Worm (Caenorhabditis elegans) whole organism, young adult: ENCODE results near the gene C18D11.3.

ENCODE experiments used
- B0261.1 ChIP-seq: sonication (generic microtip); optimal IDR thresholded peaks from 2 replicates; lab custom pipeline; 2016; ENCODE audit warnings: mild to moderate bottlenecking, missing genetic modification characterization, moderate library complexity, missing compliant biosample characterization
- ceh-100 ChIP-seq: fragments of 200-800 bp; sonication (Bioruptor generic); IDR thresholded peaks from 2 replicates; pipeline ENCODE4 v1.3.6; 2022; ENCODE audit warnings: missing genetic modification reagents, missing genetic modification characterization, missing compliant biosample characterization
- hlh-26 ChIP-seq: fragments of 200-800 bp; sonication (Bioruptor generic); conservative IDR thresholded peaks from 2 replicates; pipeline ENCODE4 v1.3.6; 2022; ENCODE audit warnings: missing genetic modification reagents, missing genetic modification characterization, missing compliant biosample characterization
- lsy-27 ChIP-seq: sonication (generic microtip); optimal IDR thresholded peaks from 2 replicates; lab custom pipeline; 2017; ENCODE audit warnings: missing genetic modification characterization, mild to moderate bottlenecking, missing compliant biosample characterization, antibody characterized with exemption, missing genotype, borderline replicate concordance; ENCODE audit not compliant: insufficient read depth
- madf-6 ChIP-seq: fragments of 200-800 bp; sonication (Bioruptor generic); IDR thresholded peaks from 2 replicates; pipeline ENCODE4 v1.3.6; 2022; ENCODE audit warnings: missing genetic modification reagents, missing genetic modification characterization, missing compliant biosample characterization
- nhr-90 ChIP-seq: sonication (generic microtip); optimal IDR thresholded peaks from 2 replicates; lab custom pipeline; 2016; ENCODE audit warnings: missing genotype, mild to moderate bottlenecking, missing genetic modification characterization, missing compliant biosample characterization
- snpc-4 ChIP-seq, 5 experiments: fragments of 150-350 bp in 1 of 5; sonication (generic microtip) in 4 of 5; optimal IDR thresholded peaks; 2 replicates each; lab custom pipeline; 2014 to 2018; ENCODE audit warnings: missing genetic modification characterization in 5 of 5, missing biosample characterization in 3 of 5, antibody characterized with exemption in 2 of 5, mild to moderate bottlenecking in 2 of 5, missing compliant biosample characterization in 2 of 5, missing genotype in 2 of 5, moderate library complexity in 2 of 5, missing genetic modification reagents in 1 of 5
- sptf-2 ChIP-seq: fragments of 200-800 bp; sonication (Bioruptor generic); optimal IDR thresholded peaks from 2 replicates; lab custom pipeline; 2018; ENCODE audit warnings: mild to moderate bottlenecking, missing genetic modification characterization, missing compliant biosample characterization
- unc-130 ChIP-seq: sonication (generic microtip); optimal IDR thresholded peaks from 2 replicates; lab custom pipeline; 2016; ENCODE audit warnings: missing genetic modification reagents, missing genetic modification characterization, missing compliant biosample characterization

- TF ChIP-seq unc-130 (GFP tag; lab: Kevin White, UChicago) (no peak), ceh-100 (GFP tag; lab: Robert Waterston, UW) (no peak), nhr-90 (tag; lab: Kevin White, UChicago) (no peak), snpc-4 (GFP tag; optimal IDR thresholded peaks at IDR 0.05; lab: Kevin White, UChicago) (no peak), snpc-4 (tag; optimal IDR thresholded peaks at IDR 0.05; lab: Kevin White, UChicago) (no peak), sptf-2 (GFP tag; lab: Kevin White, UChicago) (no peak), B0261.1 (tag; lab: Kevin White, UChicago) (no peak), hlh-26 (no peak), madf-6 (GFP tag; lab: Robert Waterston, UW) (no peak), lsy-27 (tag; lab: Kevin White, UChicago) (no peak)
Measured at ce11 chrIII:11807418-11807817, 15.8 kb upstream of the C18D11.3 start, which contains the start of gene C18D11.10.
